Comparison of ENCODE assay signal across 1 fruit fly cellular context in the genomic region with DNA sequence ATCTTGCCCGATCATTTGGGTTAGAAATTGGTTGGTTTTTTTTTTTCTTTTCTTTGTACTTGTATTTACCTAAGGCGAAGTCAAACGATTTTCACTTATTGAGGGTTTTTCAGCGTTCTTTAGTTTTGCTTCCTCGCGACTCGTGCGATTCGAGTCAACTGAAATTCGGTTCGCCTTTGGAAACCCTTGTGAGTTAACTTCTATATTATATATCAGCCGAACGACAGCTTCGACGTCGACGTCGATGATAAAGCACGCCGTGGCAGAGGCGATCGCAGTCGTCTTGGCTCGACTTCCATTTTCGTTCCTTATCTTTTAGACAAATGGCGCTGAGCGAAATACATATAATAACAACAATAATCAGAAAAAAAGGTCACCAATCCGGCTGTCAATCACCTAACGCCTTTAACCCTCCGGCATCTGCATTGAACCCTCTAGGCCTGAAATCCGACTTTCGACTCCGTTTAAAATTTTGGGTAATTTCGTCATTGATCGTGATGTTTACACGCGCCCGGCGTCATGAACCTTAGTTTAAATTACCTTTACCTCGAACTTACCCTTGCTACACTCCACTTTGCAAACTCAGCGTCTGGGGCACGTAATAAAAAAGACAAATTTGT.
TF ChIP-seq lines count a peak whose summit lies in the region.

A gene (minus strand): TSS at position 180 of the 620 bp plus-strand sequence.

TF ChIP-seq in whole organism, adult, 20 proteins besides CTCF, POLR2A, EP300 and RAD21 (continued from another document):
- TF ChIP-seq Mnt (GFP tag; optimal IDR thresholded peaks at IDR 0.05; lab: Kevin White, UChicago) (peak; percentile 22), CG7101 (tag; optimal IDR thresholded peaks at IDR 0.05; lab: Kevin White, UChicago) (no peak), CG14711 (tag; optimal IDR thresholded peaks at IDR 0.05; lab: Kevin White, UChicago) (no peak)
TF ChIP-seq in whole organism, adult: peak in this region for 3.
